Fruit fly (Drosophila melanogaster): ENCODE results near the gene CG14154.

- no peak for TF ChIP-seq CG32121 (GFP tag; IDR thresholded peaks at IDR 0.05)
- TF ChIP-seq CG17806 (tag; optimal IDR thresholded peaks at IDR 0.05) = no peak
- TF ChIP-seq Ets98B (GFP tag; IDR thresholded peaks at IDR 0.05) = no peak
- no peak for TF ChIP-seq Pif1B (GFP tag; optimal IDR thresholded peaks at IDR 0.05)
- no peak for TF ChIP-seq Pif1A (GFP tag; optimal IDR thresholded peaks at IDR 0.05)
- TF ChIP-seq EcR (GFP tag; optimal IDR thresholded peaks at IDR 0.05) = no peak
- no peak for TF ChIP-seq CG14655 (GFP tag; optimal IDR thresholded peaks at IDR 0.05)
- no peak for TF ChIP-seq CG4496 (GFP tag; IDR thresholded peaks at IDR 0.05)
- no peak for TF ChIP-seq Snoo (tag; optimal IDR thresholded peaks at IDR 0.05)
- TF ChIP-seq CG12605 (GFP tag; IDR thresholded peaks at IDR 0.05) = no peak
- no peak for TF ChIP-seq CG8159 (tag; optimal IDR thresholded peaks at IDR 0.05)
- TF ChIP-seq D1 (tag; optimal IDR thresholded peaks at IDR 0.05) = no peak
- TF ChIP-seq CG15710 (tag; optimal IDR thresholded peaks at IDR 0.05) = no peak
- TF ChIP-seq CG10348 (GFP tag; IDR thresholded peaks at IDR 0.05) = no peak
Observed at dm6 chr3L:10625499-10625898, 16.2 kb upstream of the CG14154 start, which contains the start of gene CG43127.

Measured in whole organism, pupa.